Worm (Caenorhabditis elegans) whole organism, late embryonic: ENCODE results near the gene R10E9.4.
A peak's percentile ranks its signal among the peaks of the same experiment; 100 is the strongest.

Experiments used
- ceh-18 ChIP-seq: sonication (generic microtip); optimal IDR thresholded peaks from 2 replicates; lab custom pipeline; 2016; ENCODE audit warnings: missing genetic modification characterization, missing compliant biosample characterization
- ceh-24 ChIP-seq: sonication (generic microtip); optimal IDR thresholded peaks from 2 replicates; lab custom pipeline; 2016; ENCODE audit warnings: mild to moderate bottlenecking, missing genetic modification characterization, missing compliant biosample characterization
- dmd-4 ChIP-seq: sonication (generic microtip); optimal IDR thresholded peaks from 2 replicates; lab custom pipeline; 2016; ENCODE audit warnings: borderline replicate concordance, missing genetic modification characterization, missing compliant biosample characterization
- elt-2 ChIP-seq: sonication (generic microtip); optimal IDR thresholded peaks from 2 replicates; lab custom pipeline; 2016; ENCODE audit warnings: missing genetic modification reagents, missing genetic modification characterization, missing compliant biosample characterization
- fkh-10 ChIP-seq: fragments of 150-350 bp; optimal IDR thresholded peaks from 2 replicates; lab custom pipeline; 2014; ENCODE audit warnings: missing biosample characterization, missing genetic modification reagents, missing genetic modification characterization
- hlh-8 ChIP-seq: sonication (generic microtip); optimal IDR thresholded peaks from 2 replicates; lab custom pipeline; 2016; ENCODE audit warnings: missing genotype, missing genetic modification characterization, missing compliant biosample characterization
- lin-11 ChIP-seq: fragments of 200-800 bp; sonication (Bioruptor generic); optimal IDR thresholded peaks from 2 replicates; lab custom pipeline; 2018; ENCODE audit warnings: mild to moderate bottlenecking, missing genetic modification characterization, missing compliant biosample characterization
- nhr-11 ChIP-seq: fragments of 150-350 bp; optimal IDR thresholded peaks from 2 replicates; lab custom pipeline; 2014; ENCODE audit warnings: missing biosample characterization, missing genetic modification characterization
- pha-4 ChIP-seq: fragments of 150-350 bp; optimal IDR thresholded peaks from 2 replicates; lab custom pipeline; 2018; ENCODE audit warnings: missing biosample characterization, missing genetic modification reagents, missing genetic modification characterization
- pqm-1 ChIP-seq: sonication (generic microtip); optimal IDR thresholded peaks from 2 replicates; lab custom pipeline; 2016; ENCODE audit warnings: missing genetic modification characterization, missing compliant biosample characterization
- ref-2 ChIP-seq: sonication (generic microtip); optimal IDR thresholded peaks from 2 replicates; lab custom pipeline; 2016; ENCODE audit warnings: missing genetic modification characterization, missing compliant biosample characterization
- rnt-1 ChIP-seq: sonication (generic microtip); optimal IDR thresholded peaks from 2 replicates; lab custom pipeline; 2016; ENCODE audit warnings: missing genetic modification characterization, missing compliant biosample characterization
- tbx-2 ChIP-seq: sonication (generic microtip); optimal IDR thresholded peaks from 2 replicates; lab custom pipeline; 2016; ENCODE audit warnings: missing genetic modification characterization, missing compliant biosample characterization
- unc-3 ChIP-seq, 2 experiments: fragments of 200-800 bp in 1 of 2; sonication (Bioruptor generic) in 1 of 2; sonication (generic microtip) in 1 of 2; conservative IDR thresholded peaks in 1 of 2; optimal IDR thresholded peaks in 1 of 2; 2 replicates each; pipeline versions ENCODE4 v1.3.6 to Lab custom; 2016 to 2022; ENCODE audit warnings: missing compliant biosample characterization in 2 of 2, missing genetic modification characterization in 2 of 2, missing genetic modification reagents in 1 of 2

- TF ChIP-seq unc-3 (GFP tag; conservative IDR thresholded peaks at IDR 0.05; lab: Robert Waterston, UW) (no peak), unc-3 (tag; optimal IDR thresholded peaks at IDR 0.05; lab: Kevin White, UChicago) (peak; percentile 5), ref-2 (tag; lab: Kevin White, UChicago) (no peak), fkh-10 (GFP tag; lab: Kevin White, UChicago) (no peak), ceh-18 (no peak), rnt-1 (tag; lab: Kevin White, UChicago) (no peak), nhr-11 (tag; lab: Kevin White, UChicago) (no peak), pha-4 (tag; lab: Kevin White, UChicago) (no peak), hlh-8 (tag; lab: Kevin White, UChicago) (no peak), elt-2 (tag; lab: Kevin White, UChicago) (no peak), ceh-24 (tag; lab: Kevin White, UChicago) (no peak), lin-11 (tag; lab: Kevin White, UChicago) (no peak), tbx-2 (no peak), pqm-1 (no peak), dmd-4 (tag; lab: Kevin White, UChicago) (no peak)
Observed at ce11 chrIII:4018095-4018498, 45.5 kb upstream of the R10E9.4 start.
